Fruit fly (Drosophila melanogaster) whole organism, pupa: ENCODE data around the gene mael.

Experiments
- CG10348 ChIP-seq: fragments of 200-800 bp; sonication (Bioruptor generic); IDR thresholded peaks from 2 replicates; pipeline ENCODE4 v1.3.6; 2022; ENCODE audit warnings: missing biosample characterization, missing genetic modification characterization
- CG12605 ChIP-seq: fragments of 200-800 bp; sonication (Bioruptor generic); IDR thresholded peaks from 2 replicates; pipeline ENCODE4 v1.3.6; 2022; ENCODE audit warnings: missing biosample characterization, missing genetic modification characterization
- CG13204 ChIP-seq: fragments of 200-800 bp; sonication (Bioruptor generic); optimal IDR thresholded peaks from 2 replicates; lab custom pipeline; 2018; ENCODE audit warnings: missing biosample characterization, mild to moderate bottlenecking, missing genetic modification characterization, moderate library complexity
- CG14655 ChIP-seq: fragments of 200-800 bp; sonication (Bioruptor generic); optimal IDR thresholded peaks from 3 replicates; lab custom pipeline; 2017; ENCODE audit warnings: mild to moderate bottlenecking, missing biosample characterization, missing genetic modification reagents, missing genetic modification characterization
- CG32121 ChIP-seq: fragments of 200-800 bp; sonication (Bioruptor generic); IDR thresholded peaks from 2 replicates; pipeline ENCODE4 v1.3.6; 2022; ENCODE audit warnings: missing biosample characterization, missing genetic modification characterization
- CG8159 ChIP-seq: fragments of 200-800 bp; sonication (Bioruptor generic); optimal IDR thresholded peaks from 3 replicates; lab custom pipeline; 2018; ENCODE audit warnings: missing biosample characterization, mild to moderate bottlenecking, missing genetic modification characterization, moderate library complexity
- D1 ChIP-seq: fragments of 200-800 bp; sonication (Bioruptor generic); optimal IDR thresholded peaks from 2 replicates; lab custom pipeline; 2018; ENCODE audit warnings: missing biosample characterization, mild to moderate bottlenecking, missing genetic modification characterization, moderate library complexity
- EcR ChIP-seq: fragments of 200-800 bp; sonication (Bioruptor generic); optimal IDR thresholded peaks from 3 replicates; lab custom pipeline; 2019; ENCODE audit warnings: missing biosample characterization, missing genetic modification characterization, mild to moderate bottlenecking, moderate library complexity, missing genetic modification reagents
- Pif1B ChIP-seq: fragments of 200-800 bp; sonication (Bioruptor generic); optimal IDR thresholded peaks from 3 replicates; lab custom pipeline; 2016; ENCODE audit warnings: missing biosample characterization, missing genetic modification characterization
- fd96Ca ChIP-seq: fragments of 200-800 bp; sonication (Bioruptor generic); IDR thresholded peaks from 3 replicates; pipeline ENCODE4 v1.3.6; 2022; ENCODE audit warnings: missing biosample characterization, missing genetic modification characterization
- gl ChIP-seq: fragments of 200-800 bp; sonication (Bioruptor generic); optimal IDR thresholded peaks from 2 replicates; lab custom pipeline; 2018; ENCODE audit warnings: missing biosample characterization, mild to moderate bottlenecking, missing genetic modification characterization
- rn ChIP-seq: fragments of 200-800 bp; sonication (Bioruptor generic); IDR thresholded peaks from 2 replicates; pipeline ENCODE4 v1.3.6; 2022; ENCODE audit warnings: missing biosample characterization, missing genetic modification characterization

dm6 chr3L:22749147-22749550 is 28.1 kb downstream of the mael start, which contains the start of gene SPoCk:
- TF ChIP-seq CG8159 (tag; lab: Kevin White, UChicago) (peak; percentile 8), CG12605 (0 out of 2 replicates have a peak, but pooled peaks have one; percentile 15), CG13204 (GFP tag; lab: Kevin White, UChicago) (peak; percentile 22), CG10348 (GFP tag; lab: Robert Waterston, UW) (no peak), D1 (tag; lab: Kevin White, UChicago) (peak; percentile 76), gl (no peak), EcR (no peak), CG32121 (GFP tag; lab: Robert Waterston, UW) (no peak), fd96Ca (GFP tag; lab: Robert Waterston, UW) (no peak), rn (GFP tag; lab: Robert Waterston, UW) (no peak), CG14655 (GFP tag; lab: Kevin White, UChicago) (no peak), Pif1B (GFP tag; lab: Kevin White, UChicago) (no peak)
